Fruit fly (Drosophila melanogaster): ENCODE results near the gene Lectin-galC1.

Gene Lectin-galC1

DNA sequence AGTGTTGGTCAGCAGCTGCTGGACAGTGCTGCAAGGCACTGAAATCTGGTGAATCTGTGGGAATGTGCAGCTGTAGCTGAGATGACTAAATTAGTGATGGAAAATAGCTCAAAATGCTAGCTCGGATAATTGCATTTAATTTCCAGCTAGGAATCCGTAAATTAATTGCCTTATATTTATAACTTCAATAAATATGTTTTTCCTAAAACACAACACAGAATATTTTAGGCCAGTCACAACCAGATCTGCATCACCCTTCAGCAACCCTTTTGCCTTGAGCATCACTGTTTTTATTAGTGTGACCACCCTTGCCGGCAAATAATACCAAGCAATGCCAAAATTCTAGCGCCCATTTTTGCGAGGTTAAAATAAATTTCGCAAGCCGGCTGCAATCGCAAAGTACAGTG, 27.5 kb downstream of the Lectin-galC1 start, which contains the start of gene Hs2st (continued):
- TF ChIP-seq exex (tag; optimal IDR thresholded peaks at IDR 0.05): peak; percentile 57
- peak; percentile 95 for TF ChIP-seq CoRest (tag; optimal IDR thresholded peaks at IDR 0.05)
- TF ChIP-seq CG13123 (GFP tag; optimal IDR thresholded peaks at IDR 0.05): peak; percentile 90
- no peak for TF ChIP-seq Lpt (GFP tag; optimal IDR thresholded peaks at IDR 0.05)
- TF ChIP-seq grau (tag; optimal IDR thresholded peaks at IDR 0.05): peak; percentile 92
- TF ChIP-seq en (GFP tag; optimal IDR thresholded peaks at IDR 0.05): peak; percentile 64
- TF ChIP-seq CG43689 (GFP tag; IDR thresholded peaks at IDR 0.05): peak; percentile 67
- peak; percentile 89 for TF ChIP-seq danr (GFP tag; IDR thresholded peaks at IDR 0.05)
- no peak for TF ChIP-seq TFAM (GFP tag; optimal IDR thresholded peaks at IDR 0.05)
- TF ChIP-seq sob (GFP tag; IDR thresholded peaks at IDR 0.05): peak; percentile 96
- peak; percentile 93 for TF ChIP-seq Fer1 (GFP tag; optimal IDR thresholded peaks at IDR 0.05)
- peak; percentile 73 for TF ChIP-seq GATAe (GFP tag; conservative IDR thresholded peaks at IDR 0.05)
- TF ChIP-seq CG13296 (GFP tag; optimal IDR thresholded peaks at IDR 0.05): peak; percentile 84
- TF ChIP-seq CG4282 (GFP tag; optimal IDR thresholded peaks at IDR 0.05): peak; percentile 88
- peak; percentile 91 for TF ChIP-seq CG13424 (tag; optimal IDR thresholded peaks at IDR 0.05)
- peak; percentile 89 for TF ChIP-seq CG4328 (GFP tag; optimal IDR thresholded peaks at IDR 0.05)
- peak; percentile 80 for TF ChIP-seq aop (GFP tag; IDR thresholded peaks at IDR 0.05)
- TF ChIP-seq CG8089 (GFP tag; optimal IDR thresholded peaks at IDR 0.05): peak; percentile 92
- TF ChIP-seq dmrt11E (tag; optimal IDR thresholded peaks at IDR 0.05): peak; percentile 89
- TF ChIP-seq CG11247 (GFP tag; IDR thresholded peaks at IDR 0.05): peak; percentile 91
- TF ChIP-seq Xrp1 (GFP tag; IDR thresholded peaks at IDR 0.05): peak; percentile 94
- TF ChIP-seq CG8924 (tag; optimal IDR thresholded peaks at IDR 0.05): peak; percentile 88
- no peak for TF ChIP-seq nau (GFP tag; optimal IDR thresholded peaks at IDR 0.05)
- TF ChIP-seq tup (GFP tag; optimal IDR thresholded peaks at IDR 0.05): peak; percentile 91
- TF ChIP-seq ab (GFP tag; optimal IDR thresholded peaks at IDR 0.05): peak; percentile 92
- TF ChIP-seq ham (GFP tag; IDR thresholded peaks at IDR 0.05): peak; percentile 81
- TF ChIP-seq chm (GFP tag; IDR thresholded peaks at IDR 0.05): peak; percentile 88
- TF ChIP-seq CG5245 (GFP tag; optimal IDR thresholded peaks at IDR 0.05): peak; percentile 90
- peak; percentile 83 for TF ChIP-seq CG16779 (GFP tag; IDR thresholded peaks at IDR 0.05)
- TF ChIP-seq Dad (GFP tag; optimal IDR thresholded peaks at IDR 0.05): peak; percentile 95
- peak; percentile 66 for TF ChIP-seq Jarid2 (GFP tag; optimal IDR thresholded peaks at IDR 0.05)

- TF ChIP-seq Doc2 (GFP tag; IDR thresholded peaks at IDR 0.05): no peak
- TF ChIP-seq croc (GFP tag; conservative IDR thresholded peaks at IDR 0.05): no peak
- TF ChIP-seq NFAT (GFP tag; IDR thresholded peaks at IDR 0.05): no peak
- TF ChIP-seq gsb (GFP tag; IDR thresholded peaks at IDR 0.05): no peak
- TF ChIP-seq Aef1 (GFP tag; IDR thresholded peaks at IDR 0.05): no peak
- no peak for TF ChIP-seq Deaf1 (tag; optimal IDR thresholded peaks at IDR 0.05)
- no peak for TF ChIP-seq CG12299 (tag; optimal IDR thresholded peaks at IDR 0.05)
- no peak for TF ChIP-seq NC2α (GFP tag; optimal IDR thresholded peaks at IDR 0.05)
- TF ChIP-seq CG31365 (tag; optimal IDR thresholded peaks at IDR 0.05): no peak
- TF ChIP-seq CG10654 (GFP tag; optimal IDR thresholded peaks at IDR 0.05): no peak
- TF ChIP-seq CG10209 (GFP tag; optimal IDR thresholded peaks at IDR 0.05): no peak
- peak; percentile 45; the same call in 1 of the 2 replicates for TF ChIP-seq ranshi (GFP tag; IDR thresholded peaks at IDR 0.05)
- no peak for TF ChIP-seq prd (optimal IDR thresholded peaks at IDR 0.05)
- peak; percentile 26; the same call in 2 of the 3 replicates for TF ChIP-seq prd (GFP tag; IDR thresholded peaks at IDR 0.05)
- TF ChIP-seq CG32532 (GFP tag; IDR thresholded peaks at IDR 0.05): peak; percentile 37; the same call in 1 of the 2 replicates
- TF ChIP-seq CG17912 (GFP tag; optimal IDR thresholded peaks at IDR 0.05): no peak
- no peak for TF ChIP-seq btn (GFP tag; optimal IDR thresholded peaks at IDR 0.05)
- TF ChIP-seq dmrt11E (tag; optimal IDR thresholded peaks at IDR 0.05): no peak
- no peak for TF ChIP-seq Elba2 (GFP tag; optimal IDR thresholded peaks at IDR 0.05)
- peak; percentile 85 for TF ChIP-seq cg (GFP tag; optimal IDR thresholded peaks at IDR 0.05)
- no peak for TF ChIP-seq salm (tag; optimal IDR thresholded peaks at IDR 0.05)
- no peak for TF ChIP-seq eyg (GFP tag; optimal IDR thresholded peaks at IDR 0.05)
These were observed 35.5 kb downstream of the Lectin-galC1 start for dm6 chr2L:19452535-19453317.

Measured in whole organism, embryonic.